Worm (Caenorhabditis elegans) whole organism, L4/young adult: ENCODE measurements around the gene pqn-54.

Experiments used
- W03F9.2 ChIP-seq: fragments of 150-350 bp; optimal IDR thresholded peaks from 2 replicates; lab custom pipeline; 2014; ENCODE audit warnings: missing biosample characterization, missing genetic modification characterization
- dao-5 ChIP-seq: sonication (generic microtip); optimal IDR thresholded peaks from 2 replicates; lab custom pipeline; 2016; ENCODE audit warnings: missing genotype, missing genetic modification characterization, moderate library complexity, missing compliant biosample characterization
- him-1 ChIP-seq: sonication (generic microtip); optimal IDR thresholded peaks from 2 replicates; lab custom pipeline; 2016; ENCODE audit warnings: missing genotype, missing genetic modification reagents, missing genetic modification characterization, missing compliant biosample characterization

The pqn-54 gene

ce11 chrV:1444180-1444579 is 20.6 kb upstream of the pqn-54 start, which contains the start of gene cnc-1:
cnc-1 (minus strand) TSS chrV:1444280.
- TF ChIP-seq dao-5 (tag; lab: Kevin White, UChicago) (no peak), him-1 (tag; lab: Kevin White, UChicago) (no peak), W03F9.2 (tag; lab: Kevin White, UChicago) (no peak)

- TF ChIP-seq W03F9.2 (tag; lab: Kevin White, UChicago) (no peak), him-1 (tag; lab: Kevin White, UChicago) (no peak), dao-5 (tag; lab: Kevin White, UChicago) (no peak)
Observed at ce11 chrV:1445081-1445480, 19.7 kb upstream of the pqn-54 start, which contains the start of gene cnc-5. cnc-5 (plus strand) TSS chrV:1445381.

- no peak for TF ChIP-seq dao-5 (tag; lab: Kevin White, UChicago)
- no peak for TF ChIP-seq him-1 (tag; lab: Kevin White, UChicago)
- TF ChIP-seq W03F9.2 (tag; lab: Kevin White, UChicago): no peak
Observed at ce11 chrV:1447079-1447478, 17.7 kb upstream of the pqn-54 start, which contains the start of gene cnc-4. cnc-4 (plus strand) TSS chrV:1447195.

ce11 chrV:1447724-1448123 is 17.1 kb upstream of the pqn-54 start, which contains the start of gene cnc-3:
cnc-3 (plus strand) TSS chrV:1448004.
- no peak for TF ChIP-seq him-1 (tag; lab: Kevin White, UChicago)
- TF ChIP-seq W03F9.2 (tag; lab: Kevin White, UChicago): no peak
- TF ChIP-seq dao-5 (tag; lab: Kevin White, UChicago): no peak

- TF ChIP-seq W03F9.2 (tag; lab: Kevin White, UChicago): no peak
- no peak for TF ChIP-seq him-1 (tag; lab: Kevin White, UChicago)
- no peak for TF ChIP-seq dao-5 (tag; lab: Kevin White, UChicago)
Observed at ce11 chrV:1450160-1450559, 14.6 kb upstream of the pqn-54 start, which contains the start of gene cnc-2. cnc-2 (minus strand) TSS chrV:1450183.

ce11 chrV:1451334-1451733 is 13.5 kb upstream of the pqn-54 start, which contains the start of gene srj-23:
srj-23 (plus strand) TSS chrV:1451634.
- TF ChIP-seq him-1 (tag; lab: Kevin White, UChicago) (no peak), dao-5 (tag; lab: Kevin White, UChicago) (no peak), W03F9.2 (tag; lab: Kevin White, UChicago) (no peak)

ce11 chrV:1454762-1455161 is 10.0 kb upstream of the pqn-54 start, which contains the start of gene chil-14:
chil-14 (plus strand) TSS chrV:1455062.
- no peak for TF ChIP-seq him-1 (tag; lab: Kevin White, UChicago)
- TF ChIP-seq W03F9.2 (tag; lab: Kevin White, UChicago): no peak
- TF ChIP-seq dao-5 (tag; lab: Kevin White, UChicago): no peak

- TF ChIP-seq W03F9.2 (tag; lab: Kevin White, UChicago) (no peak), him-1 (tag; lab: Kevin White, UChicago) (no peak), dao-5 (tag; lab: Kevin White, UChicago) (no peak)
Observed at ce11 chrV:1455280-1455679, 9.5 kb upstream of the pqn-54 start.

- TF ChIP-seq dao-5 (tag; lab: Kevin White, UChicago) (no peak), W03F9.2 (tag; lab: Kevin White, UChicago) (no peak), him-1 (tag; lab: Kevin White, UChicago) (no peak)
Observed at ce11 chrV:1456614-1457013, 8.2 kb upstream of the pqn-54 start.

ce11 chrV:1459374-1459926 is 5.3 kb upstream of the pqn-54 start:
- TF ChIP-seq W03F9.2 (tag; lab: Kevin White, UChicago): no peak
- TF ChIP-seq him-1 (tag; lab: Kevin White, UChicago): no peak

- TF ChIP-seq W03F9.2 (tag; lab: Kevin White, UChicago): no peak
- no peak for TF ChIP-seq him-1 (tag; lab: Kevin White, UChicago)
- TF ChIP-seq dao-5 (tag; lab: Kevin White, UChicago): no peak
Observed at ce11 chrV:1460069-1460468, 4.7 kb upstream of the pqn-54 start, which contains the start of gene hacd-1. hacd-1 (plus strand) TSS chrV:1460369.

- TF ChIP-seq W03F9.2 (tag; lab: Kevin White, UChicago): no peak
- TF ChIP-seq him-1 (tag; lab: Kevin White, UChicago): no peak
- TF ChIP-seq dao-5 (tag; lab: Kevin White, UChicago): no peak
Observed at ce11 chrV:1465932-1466331, 1.1 kb downstream of the pqn-54 start.

ce11 chrV:1466949-1467348 is 2.2 kb downstream of the pqn-54 start:
- TF ChIP-seq dao-5 (tag; lab: Kevin White, UChicago) (no peak), him-1 (tag; lab: Kevin White, UChicago) (no peak), W03F9.2 (tag; lab: Kevin White, UChicago) (no peak)

ce11 chrV:1467444-1467843 is 2.7 kb downstream of the pqn-54 start, which contains the start of gene gid-8:
gid-8 (plus strand) TSS chrV:1467744.
- no peak for TF ChIP-seq W03F9.2 (tag; lab: Kevin White, UChicago)
- TF ChIP-seq dao-5 (tag; lab: Kevin White, UChicago): no peak
- no peak for TF ChIP-seq him-1 (tag; lab: Kevin White, UChicago)
